Fruit fly (Drosophila melanogaster): ENCODE measurements around the gene Trf.
A peak's percentile ranks its signal among the peaks of the same experiment; 100 is the strongest.

DNA sequence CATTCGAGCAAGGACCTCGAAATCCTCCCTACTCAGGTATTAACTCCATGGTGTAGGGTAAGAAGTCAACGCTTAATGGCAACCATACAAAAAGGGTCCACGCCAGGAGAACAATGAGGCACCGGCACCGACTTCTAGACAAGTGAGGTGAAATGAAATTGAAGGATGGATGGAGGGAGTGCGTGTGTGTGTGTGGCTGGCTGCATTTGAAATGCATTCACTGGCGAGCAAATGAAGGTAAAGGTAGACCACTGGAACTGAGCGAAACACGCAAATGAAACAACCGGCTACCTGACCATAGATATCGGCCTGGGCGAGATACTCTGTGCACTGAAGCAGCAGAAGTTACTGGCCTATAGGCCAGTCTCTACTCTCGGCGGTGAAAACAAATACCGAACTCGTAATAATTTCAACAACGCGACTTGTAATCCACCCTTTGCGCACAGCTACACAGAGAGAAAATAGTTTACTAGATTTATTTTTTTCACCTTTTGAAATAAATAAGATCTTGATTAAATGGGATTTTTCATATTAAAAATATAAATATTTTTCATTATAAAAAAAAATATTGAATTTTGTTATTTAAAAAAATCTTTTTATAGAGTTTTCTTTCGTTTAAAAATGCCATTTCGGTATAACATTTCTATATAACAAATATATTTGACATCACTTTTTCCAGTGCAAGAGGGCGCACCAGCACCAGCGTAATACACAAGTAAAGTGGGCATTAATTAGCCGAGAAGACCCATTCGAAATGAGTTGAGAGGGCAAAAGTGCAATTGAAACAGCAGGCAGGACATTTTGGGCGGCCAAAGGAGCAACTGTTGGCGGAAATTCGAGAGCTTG is 9.2 kb downstream of the Trf start:
- TF ChIP-seq Pif1B (GFP tag; optimal IDR thresholded peaks at IDR 0.05) (no peak), CG13204 (GFP tag; optimal IDR thresholded peaks at IDR 0.05) (no peak), CG8301 (tag; optimal IDR thresholded peaks at IDR 0.05) (no peak), EcR (GFP tag; optimal IDR thresholded peaks at IDR 0.05) (no peak), rn (GFP tag; IDR thresholded peaks at IDR 0.05) (no peak), Ets98B (GFP tag; IDR thresholded peaks at IDR 0.05) (no peak), Snoo (tag; optimal IDR thresholded peaks at IDR 0.05) (peak; percentile 74), CG34367 (tag; optimal IDR thresholded peaks at IDR 0.05) (peak; percentile 72), CG14655 (GFP tag; optimal IDR thresholded peaks at IDR 0.05) (no peak), D1 (tag; optimal IDR thresholded peaks at IDR 0.05) (peak; percentile 54), CG15710 (tag; optimal IDR thresholded peaks at IDR 0.05) (peak; percentile 84), CG9948 (tag; optimal IDR thresholded peaks at IDR 0.05) (peak; percentile 80), gl (tag; optimal IDR thresholded peaks at IDR 0.05) (no peak)

All from whole organism, pupa.